Fruit fly (Drosophila melanogaster) whole organism, embryonic: ENCODE results near the gene CG11309.

Experiments used
- ATbp ChIP-seq: fragments of 200-800 bp; sonication (Bioruptor generic); optimal IDR thresholded peaks from 2 replicates; lab custom pipeline; 2017; ENCODE audit warnings: missing biosample characterization, mild to moderate bottlenecking, missing genetic modification characterization, missing genetic modification reagents
- Adf1 ChIP-seq: fragments of 200-800 bp; sonication (Bioruptor generic); IDR thresholded peaks from 2 replicates; pipeline ENCODE4 v1.3.6; 2022; ENCODE audit warnings: missing biosample characterization, missing genetic modification characterization
- Awh ChIP-seq: fragments of 200-800 bp; sonication (Bioruptor generic); IDR thresholded peaks from 2 replicates; pipeline ENCODE4, ENCODE4 v1.3.6; 2022; ENCODE audit warnings: missing biosample characterization, missing genetic modification characterization
- B-H1 ChIP-seq: fragments of 200-800 bp; sonication (Bioruptor generic); IDR thresholded peaks from 3 replicates; pipeline ENCODE4 v1.3.6; 2022; ENCODE audit warnings: missing biosample characterization, missing genetic modification characterization
- Bdp1 ChIP-seq: fragments of 200-800 bp; sonication (Bioruptor generic); optimal IDR thresholded peaks from 3 replicates; lab custom pipeline; 2016; ENCODE audit warnings: missing biosample characterization, missing genetic modification characterization
- CG11093 ChIP-seq: fragments of 200-800 bp; sonication (Bioruptor generic); IDR thresholded peaks from 3 replicates; pipeline ENCODE4 v1.3.6; 2022; ENCODE audit warnings: missing biosample characterization, missing genetic modification characterization
- CG11695 ChIP-seq: fragments of 200-800 bp; sonication (Bioruptor generic); IDR thresholded peaks from 3 replicates; pipeline ENCODE4 v1.3.6; 2022; ENCODE audit warnings: missing biosample characterization, missing genetic modification characterization
- CG12219 ChIP-seq: fragments of 200-800 bp; sonication (Bioruptor generic); optimal IDR thresholded peaks from 3 replicates; lab custom pipeline; 2018; ENCODE audit warnings: missing biosample characterization, mild to moderate bottlenecking, missing genetic modification characterization
- CG13775 ChIP-seq: fragments of 200-800 bp; sonication (Bioruptor generic); optimal IDR thresholded peaks from 3 replicates; lab custom pipeline; 2017; ENCODE audit warnings: missing biosample characterization, mild to moderate bottlenecking, missing genetic modification characterization
- CG15479 ChIP-seq: fragments of 200-800 bp; sonication (Bioruptor generic); optimal IDR thresholded peaks from 3 replicates; lab custom pipeline; 2019; ENCODE audit warnings: missing biosample characterization, mild to moderate bottlenecking, missing genetic modification characterization, moderate library complexity
- CG17186 ChIP-seq: fragments of 200-800 bp; sonication (Bioruptor generic); optimal IDR thresholded peaks from 3 replicates; lab custom pipeline; 2017; ENCODE audit warnings: missing biosample characterization, missing genetic modification reagents, missing genetic modification characterization
- CG17359 ChIP-seq: fragments of 200-800 bp; sonication (Bioruptor generic); optimal IDR thresholded peaks from 3 replicates; lab custom pipeline; 2018; ENCODE audit warnings: missing biosample characterization, mild to moderate bottlenecking, missing genetic modification characterization, moderate library complexity
- CG2199 ChIP-seq: fragments of 200-800 bp; sonication (Bioruptor generic); IDR thresholded peaks from 3 replicates; pipeline ENCODE4 v1.3.6; 2022; ENCODE audit warnings: missing biosample characterization, missing genetic modification characterization
- CG2875 ChIP-seq: fragments of 200-800 bp; sonication (Bioruptor generic); optimal IDR thresholded peaks from 2 replicates; lab custom pipeline; 2017; ENCODE audit warnings: missing biosample characterization, mild to moderate bottlenecking, missing genetic modification characterization, missing genetic modification reagents
- CG30403 ChIP-seq: fragments of 200-800 bp; sonication (Bioruptor generic); optimal IDR thresholded peaks from 3 replicates; lab custom pipeline; 2016; ENCODE audit warnings: missing biosample characterization, missing genetic modification characterization
- CG32532 ChIP-seq: fragments of 200-800 bp; sonication (Bioruptor generic); IDR thresholded peaks from 2 replicates; pipeline ENCODE4 v1.3.6; 2022; ENCODE audit warnings: missing biosample characterization, missing genetic modification characterization
- CG3726 ChIP-seq: fragments of 200-800 bp; sonication (Bioruptor generic); IDR thresholded peaks from 3 replicates; pipeline ENCODE4, ENCODE4 v1.3.6; 2022; ENCODE audit warnings: missing biosample characterization, missing genetic modification characterization
- CG4404 ChIP-seq: fragments of 200-800 bp; sonication (Bioruptor generic); IDR thresholded peaks from 2 replicates; pipeline ENCODE4 v1.3.6; 2022; ENCODE audit warnings: missing biosample characterization, missing genetic modification characterization
- CG4730 ChIP-seq: fragments of 200-800 bp; sonication (Bioruptor generic); IDR thresholded peaks from 2 replicates; pipeline ENCODE4 v1.3.6; 2022; ENCODE audit warnings: missing biosample characterization, missing genetic modification characterization
- CG4854 ChIP-seq: fragments of 200-800 bp; sonication (Bioruptor generic); optimal IDR thresholded peaks from 2 replicates; lab custom pipeline; 2016; ENCODE audit warnings: missing biosample characterization, missing genetic modification characterization, inconsistent platforms
- CG5245 ChIP-seq: fragments of 200-800 bp; sonication (Bioruptor generic); optimal IDR thresholded peaks from 3 replicates; lab custom pipeline; 2016; ENCODE audit warnings: missing biosample characterization, missing genetic modification characterization
- CG5953 ChIP-seq: fragments of 200-800 bp; sonication (Bioruptor generic); IDR thresholded peaks from 2 replicates; pipeline ENCODE4 v1.3.6; 2022; ENCODE audit warnings: missing biosample characterization, missing genetic modification characterization
- CG6272 ChIP-seq: fragments of 200-800 bp; sonication (Bioruptor generic); IDR thresholded peaks from 2 replicates; pipeline ENCODE4 v1.3.6; 2022; ENCODE audit warnings: missing biosample characterization, missing genetic modification characterization
- CG6683 ChIP-seq: fragments of 200-800 bp; sonication (Bioruptor generic); optimal IDR thresholded peaks from 2 replicates; lab custom pipeline; 2017; ENCODE audit warnings: missing biosample characterization, mild to moderate bottlenecking, missing genetic modification characterization, missing genetic modification reagents
- CG6765 ChIP-seq: fragments of 200-800 bp; sonication (Bioruptor generic); optimal IDR thresholded peaks from 3 replicates; lab custom pipeline; 2017; ENCODE audit warnings: missing biosample characterization, mild to moderate bottlenecking, missing genetic modification characterization
- CG7556 ChIP-seq: fragments of 200-800 bp; sonication (Bioruptor generic); optimal IDR thresholded peaks from 2 replicates; lab custom pipeline; 2017; ENCODE audit warnings: missing biosample characterization, mild to moderate bottlenecking, missing genetic modification characterization
- CG9817 ChIP-seq: fragments of 200-800 bp; sonication (Bioruptor generic); optimal IDR thresholded peaks from 2 replicates; lab custom pipeline; 2018; ENCODE audit warnings: missing biosample characterization, mild to moderate bottlenecking, missing genetic modification characterization, moderate library complexity
- CG9876 ChIP-seq: fragments of 200-800 bp; sonication (Bioruptor generic); optimal IDR thresholded peaks from 2 replicates; lab custom pipeline; 2016; ENCODE audit warnings: missing biosample characterization, missing genetic modification characterization
- CG9932 ChIP-seq: fragments of 200-800 bp; sonication (Bioruptor generic); IDR thresholded peaks from 2 replicates; pipeline ENCODE4 v1.3.6; 2022; ENCODE audit warnings: missing biosample characterization, missing genetic modification characterization
- CkIIα-i1 ChIP-seq: fragments of 200-800 bp; sonication (Bioruptor generic); IDR thresholded peaks from 2 replicates; pipeline ENCODE4 v1.3.6; 2022; ENCODE audit warnings: missing biosample characterization, missing genetic modification characterization
- D19A ChIP-seq: fragments of 200-800 bp; optimal IDR thresholded peaks from 3 replicates; lab custom pipeline; 2019; ENCODE audit warnings: missing biosample characterization, mild to moderate bottlenecking, missing genetic modification characterization, moderate library complexity
- D19B ChIP-seq: fragments of 200-800 bp; sonication (Bioruptor generic); optimal IDR thresholded peaks from 2 replicates; lab custom pipeline; 2017; ENCODE audit warnings: missing biosample characterization, mild to moderate bottlenecking, missing genetic modification characterization
- Gsc ChIP-seq: fragments of 200-800 bp; sonication (Bioruptor generic); IDR thresholded peaks from 2 replicates; pipeline ENCODE4 v1.3.6; 2022; ENCODE audit warnings: missing biosample characterization, missing genetic modification characterization
- Hr51 ChIP-seq, 2 experiments: fragments of 200-800 bp; sonication (Bioruptor generic); optimal IDR thresholded peaks; 2 replicates in 1 of 2; 3 replicates in 1 of 2; lab custom pipeline; 2016 to 2018; ENCODE audit warnings: missing biosample characterization in 2 of 2, missing genetic modification characterization in 2 of 2, mild to moderate bottlenecking in 1 of 2, moderate library complexity in 1 of 2
- MTF-1 ChIP-seq: fragments of 200-800 bp; sonication (Bioruptor generic); optimal IDR thresholded peaks from 2 replicates; lab custom pipeline; 2018; ENCODE audit warnings: missing biosample characterization, mild to moderate bottlenecking, missing genetic modification characterization, borderline replicate concordance
- Mes4 ChIP-seq: fragments of 200-800 bp; sonication (Bioruptor generic); optimal IDR thresholded peaks from 2 replicates; lab custom pipeline; 2016; ENCODE audit warnings: missing biosample characterization, missing genetic modification characterization
- Rx ChIP-seq: fragments of 200-800 bp; sonication (Bioruptor generic); IDR thresholded peaks from 2 replicates; pipeline ENCODE4 v1.3.6; 2022; ENCODE audit warnings: missing biosample characterization, missing genetic modification characterization
- Tbp ChIP-seq: fragments of >200 bp; optimal IDR thresholded peaks from 2 replicates; lab custom pipeline; 2018; ENCODE audit warnings: missing biosample characterization, missing genetic modification characterization
- abd-A ChIP-seq: fragments of 200-800 bp; sonication (Bioruptor generic); optimal IDR thresholded peaks from 3 replicates; lab custom pipeline; 2019; ENCODE audit warnings: missing biosample characterization, mild to moderate bottlenecking, missing genetic modification characterization, moderate library complexity
- ase ChIP-seq: fragments of 200-800 bp; sonication (Bioruptor generic); IDR thresholded peaks from 3 replicates; pipeline ENCODE4 v1.3.6; 2022; ENCODE audit warnings: missing biosample characterization, missing genetic modification characterization
- bcd ChIP-seq: fragments of 200-800 bp; sonication (Bioruptor generic); optimal IDR thresholded peaks from 2 replicates; lab custom pipeline; 2017; ENCODE audit warnings: missing biosample characterization, mild to moderate bottlenecking, missing genetic modification characterization
- btn ChIP-seq: fragments of 200-800 bp; sonication (Bioruptor generic); optimal IDR thresholded peaks from 2 replicates; lab custom pipeline; 2016; ENCODE audit warnings: missing biosample characterization, missing genetic modification characterization
- chinmo ChIP-seq: fragments of 200-800 bp; sonication (Bioruptor generic); IDR thresholded peaks from 4 replicates; pipeline ENCODE4 v1.3.6; 2022; ENCODE audit warnings: missing biosample characterization, missing genetic modification characterization; ENCODE audit not compliant: partially characterized antibody
- chm ChIP-seq: fragments of 200-800 bp; sonication (Bioruptor generic); IDR thresholded peaks from 2 replicates; pipeline ENCODE4 v1.3.6; 2022; ENCODE audit warnings: missing biosample characterization, missing genetic modification characterization
- corto ChIP-seq: fragments of 200-800 bp; sonication (Bioruptor generic); optimal IDR thresholded peaks from 2 replicates; lab custom pipeline; 2016; ENCODE audit warnings: missing biosample characterization, mild to moderate bottlenecking, missing genetic modification characterization, moderate library complexity
- fu2 ChIP-seq: fragments of 200-800 bp; sonication (Bioruptor generic); optimal IDR thresholded peaks from 2 replicates; lab custom pipeline; 2016; ENCODE audit warnings: missing biosample characterization, missing genetic modification characterization
- nerfin-2 ChIP-seq: fragments of 200-800 bp; sonication (Bioruptor generic); IDR thresholded peaks from 2 replicates; pipeline ENCODE4 v1.3.6; 2022; ENCODE audit warnings: missing biosample characterization, missing genetic modification characterization; ENCODE audit not compliant: partially characterized antibody
- pb ChIP-seq: fragments of 200-800 bp; sonication (Bioruptor generic); optimal IDR thresholded peaks from 3 replicates; lab custom pipeline; 2016; ENCODE audit warnings: missing biosample characterization, missing genetic modification characterization
- sens-2 ChIP-seq: fragments of 200-800 bp; sonication (Bioruptor generic); IDR thresholded peaks from 2 replicates; pipeline ENCODE4 v1.3.6; 2022; ENCODE audit warnings: missing biosample characterization, missing genetic modification characterization
- vnd ChIP-seq: fragments of 200-800 bp; sonication (Bioruptor generic); IDR thresholded peaks from 3 replicates; pipeline ENCODE4 v1.3.6; 2022; ENCODE audit warnings: missing biosample characterization, missing genetic modification characterization; ENCODE audit not compliant: partially characterized antibody
- zen ChIP-seq: fragments of 200-800 bp; sonication (Bioruptor generic); optimal IDR thresholded peaks from 3 replicates; lab custom pipeline; 2018; ENCODE audit warnings: missing biosample characterization, mild to moderate bottlenecking, missing genetic modification characterization, moderate library complexity

Gene CG11309

DNA sequence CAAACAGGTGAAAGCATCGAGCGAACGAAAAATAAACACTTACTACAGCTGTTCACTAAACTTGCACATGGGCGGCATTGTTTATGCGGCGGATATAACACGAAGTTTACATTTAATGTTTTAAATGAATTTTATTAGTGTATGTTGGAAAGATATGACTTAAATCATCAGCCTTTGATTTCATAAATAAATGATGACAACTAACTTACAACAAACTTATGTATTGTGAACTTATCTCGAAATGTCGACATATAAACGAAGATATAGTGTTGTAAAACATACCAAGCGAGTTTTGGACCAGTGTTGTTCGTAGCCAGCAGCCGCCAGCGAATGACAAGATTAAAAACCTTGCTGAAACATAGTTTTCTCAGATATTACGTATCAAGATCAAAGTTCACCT is at the start of gene CG11309, which contains the start of gene CG7632:
TSS of gene CG11309 (minus strand) at position 259 of the 400 bp plus-strand sequence.
TSS of gene CG7632 (plus strand) at position 298 of the 400 bp plus-strand sequence.
- TF ChIP-seq CG9876 (GFP tag; lab: Kevin White, UChicago): peak; percentile 94
- peak; percentile 99 for TF ChIP-seq Awh
- TF ChIP-seq CG5245 (GFP tag; lab: Kevin White, UChicago): peak; percentile 98
- peak; percentile 99 for TF ChIP-seq CG4854 (GFP tag; lab: Kevin White, UChicago)
- peak; percentile 97 for TF ChIP-seq Rx (GFP tag; lab: Robert Waterston, UW)
- peak; percentile 98 for TF ChIP-seq pb (GFP tag; lab: Kevin White, UChicago)
- TF ChIP-seq B-H1 (GFP tag; lab: Robert Waterston, UW): peak; percentile 96
- TF ChIP-seq CG6272: peak; percentile 79
- no peak for TF ChIP-seq vnd (GFP tag; lab: Robert Waterston, UW)
- TF ChIP-seq CG11093 (GFP tag; lab: Robert Waterston, UW): peak; percentile 91
- TF ChIP-seq Mes4 (GFP tag; lab: Kevin White, UChicago): peak; percentile 98
- TF ChIP-seq D19A (tag; lab: Kevin White, UChicago): peak; percentile 98
- TF ChIP-seq CG30403 (GFP tag; lab: Kevin White, UChicago): peak; percentile 99
- TF ChIP-seq Bdp1 (GFP tag; lab: Kevin White, UChicago): peak; percentile 94
- TF ChIP-seq chinmo (GFP tag; lab: Robert Waterston, UW): no peak
- TF ChIP-seq Adf1 (GFP tag; lab: Robert Waterston, UW): peak; percentile 83
- TF ChIP-seq ATbp (GFP tag; lab: Kevin White, UChicago): peak; percentile 99
- peak; percentile 81 for TF ChIP-seq CG15479 (GFP tag; lab: Kevin White, UChicago)
- peak; percentile 98 for TF ChIP-seq CG5953
- peak; percentile 83 for TF ChIP-seq CG4730 (GFP tag; lab: Robert Waterston, UW)
- peak; percentile 99 for TF ChIP-seq MTF-1
- TF ChIP-seq CG7556: peak; percentile 99
- no peak for TF ChIP-seq nerfin-2
- peak; percentile 99 for TF ChIP-seq CG6765 (GFP tag; lab: Kevin White, UChicago)
- TF ChIP-seq CG13775: peak; percentile 99
- TF ChIP-seq Tbp: no peak
- peak; percentile 95 for TF ChIP-seq D19B (GFP tag; lab: Kevin White, UChicago)
- peak; percentile 98 for TF ChIP-seq CG2199 (GFP tag; lab: Robert Waterston, UW)
- peak; percentile 99 for TF ChIP-seq CG11695 (GFP tag; lab: Robert Waterston, UW)
- peak; percentile 97 for TF ChIP-seq fu2 (GFP tag; lab: Kevin White, UChicago)
- TF ChIP-seq bcd: peak; percentile 99
- TF ChIP-seq zen (tag; lab: Kevin White, UChicago): peak; percentile 100
- TF ChIP-seq CG2875 (GFP tag; lab: Kevin White, UChicago): peak; percentile 99
- TF ChIP-seq Hr51 (GFP tag; optimal IDR thresholded peaks at IDR 0.05; lab: Kevin White, UChicago): peak; percentile 97 to 100
- TF ChIP-seq abd-A (tag; lab: Kevin White, UChicago): peak; percentile 99
- TF ChIP-seq CG17186 (GFP tag; lab: Kevin White, UChicago): peak; percentile 96
- peak; percentile 98 for TF ChIP-seq CG32532 (GFP tag; lab: Robert Waterston, UW)
- peak; percentile 99 for TF ChIP-seq corto (GFP tag; lab: Kevin White, UChicago)
- TF ChIP-seq CG6683 (GFP tag; lab: Kevin White, UChicago): peak; percentile 99
- peak; percentile 99 for TF ChIP-seq CG9817 (tag; lab: Kevin White, UChicago)
- TF ChIP-seq CG4404 (GFP tag; lab: Robert Waterston, UW): peak; percentile 83
- TF ChIP-seq CG3726 (GFP tag; lab: Robert Waterston, UW): peak; percentile 97
- TF ChIP-seq chm (GFP tag; lab: Robert Waterston, UW): peak; percentile 100
- peak; percentile 99 for TF ChIP-seq sens-2 (GFP tag; lab: Robert Waterston, UW)
- TF ChIP-seq CG12219 (GFP tag; lab: Kevin White, UChicago): peak; percentile 100
- peak; percentile 99 for TF ChIP-seq CG17359 (tag; lab: Kevin White, UChicago)
- peak; percentile 61; the same call in 1 of the 2 replicates for TF ChIP-seq Gsc (GFP tag; lab: Robert Waterston, UW)
- TF ChIP-seq CG9932 (GFP tag; lab: Robert Waterston, UW): peak; percentile 96
- peak; percentile 75 for TF ChIP-seq CkIIα-i1 (GFP tag; lab: Robert Waterston, UW)
- peak; percentile 98 for TF ChIP-seq btn (GFP tag; lab: Kevin White, UChicago)
- peak; percentile 97 for TF ChIP-seq ase (GFP tag; lab: Robert Waterston, UW)
